Worm (Caenorhabditis elegans) whole organism, mixed stage, embryonic: Measurements from ENCODE around the gene ocr-1.

Experiments
- M03D4.4 ChIP-seq: sonication (generic microtip); optimal IDR thresholded peaks from 2 replicates; lab custom pipeline; 2017; ENCODE audit warnings: mild to moderate bottlenecking, missing genetic modification characterization, missing compliant biosample characterization
- ceh-83 ChIP-seq: fragments of 200-800 bp; sonication (Bioruptor generic); optimal IDR thresholded peaks from 2 replicates; lab custom pipeline; 2018; ENCODE audit warnings: mild to moderate bottlenecking, missing genetic modification characterization, missing compliant biosample characterization
- ces-1 ChIP-seq: fragments of 150-350 bp; optimal IDR thresholded peaks from 2 replicates; lab custom pipeline; 2014; ENCODE audit warnings: missing biosample characterization, missing genetic modification reagents, missing genetic modification characterization
- elt-1 ChIP-seq: sonication (generic microtip); optimal IDR thresholded peaks from 2 replicates; lab custom pipeline; 2017; ENCODE audit warnings: missing genetic modification characterization, mild to moderate bottlenecking, missing compliant biosample characterization, antibody characterized with exemption, moderate library complexity, borderline replicate concordance; ENCODE audit not compliant: insufficient read depth
- elt-3 ChIP-seq: fragments of 150-350 bp; optimal IDR thresholded peaks from 2 replicates; lab custom pipeline; 2014; ENCODE audit warnings: missing biosample characterization, missing genetic modification characterization
- mab-5 ChIP-seq: fragments of 150-350 bp; optimal IDR thresholded peaks from 2 replicates; lab custom pipeline; 2014; ENCODE audit warnings: missing biosample characterization, missing genetic modification characterization
- nhr-12 ChIP-seq: fragments of 150-350 bp; optimal IDR thresholded peaks from 2 replicates; lab custom pipeline; 2014; ENCODE audit warnings: missing biosample characterization, missing genetic modification characterization
- unc-39 ChIP-seq: fragments of 150-350 bp; optimal IDR thresholded peaks from 2 replicates; lab custom pipeline; 2014; ENCODE audit warnings: missing biosample characterization, missing genetic modification characterization
- unc-62 ChIP-seq: fragments of 150-350 bp; optimal IDR thresholded peaks from 2 replicates; lab custom pipeline; 2014; ENCODE audit warnings: missing biosample characterization, missing genetic modification reagents, missing genetic modification characterization
- zip-8 ChIP-seq: fragments of 150-350 bp; optimal IDR thresholded peaks from 2 replicates; lab custom pipeline; 2014; ENCODE audit warnings: missing biosample characterization, missing genetic modification characterization

- TF ChIP-seq ces-1 (GFP tag; lab: Kevin White, UChicago), result no peak
- TF ChIP-seq mab-5 (tag; lab: Kevin White, UChicago), result no peak
- TF ChIP-seq unc-62, result no peak
- no peak for TF ChIP-seq nhr-12 (tag; lab: Kevin White, UChicago)
- no peak for TF ChIP-seq zip-8 (tag; lab: Kevin White, UChicago)
- TF ChIP-seq unc-39 (tag; lab: Kevin White, UChicago), result no peak
- no peak for TF ChIP-seq M03D4.4 (tag; lab: Kevin White, UChicago)
- no peak for TF ChIP-seq ceh-83 (GFP tag; lab: Kevin White, UChicago)
- TF ChIP-seq elt-3 (tag; lab: Kevin White, UChicago), result no peak
- no peak for TF ChIP-seq elt-1 (tag; lab: Kevin White, UChicago)
Measured at ce11 chrV:10801154-10801553, 37.0 kb downstream of the ocr-1 start, which contains the start of gene D1054.18.
